Fruit fly (Drosophila melanogaster) whole organism, embryonic: Measurements from ENCODE around the gene Rad60.

Experiments
- Atf-2 ChIP-seq: fragments of 200-800 bp; sonication (Bioruptor generic); optimal IDR thresholded peaks from 2 replicates; lab custom pipeline; 2016; ENCODE audit warnings: missing biosample characterization, missing genetic modification characterization
- BEAF-32 ChIP-seq: fragments of 200-800 bp; sonication (Bioruptor generic); optimal IDR thresholded peaks from 3 replicates; lab custom pipeline; 2017; ENCODE audit warnings: missing biosample characterization, missing genetic modification characterization, mild to moderate bottlenecking, moderate library complexity, missing genetic modification reagents
- Bteb2 ChIP-seq: fragments of 200-800 bp; sonication (Bioruptor generic); optimal IDR thresholded peaks from 2 replicates; lab custom pipeline; 2016; ENCODE audit warnings: missing biosample characterization, missing genetic modification characterization
- CG10543 ChIP-seq: fragments of 200-800 bp; sonication (Bioruptor generic); optimal IDR thresholded peaks from 3 replicates; lab custom pipeline; 2017; ENCODE audit warnings: missing biosample characterization, mild to moderate bottlenecking, missing genetic modification characterization, moderate library complexity
- CG11504 ChIP-seq: fragments of 200-800 bp; sonication (Bioruptor generic); optimal IDR thresholded peaks from 3 replicates; lab custom pipeline; 2019; ENCODE audit warnings: missing biosample characterization, mild to moderate bottlenecking, missing genetic modification characterization, moderate library complexity
- CG11560 ChIP-seq: fragments of 200-800 bp; sonication (Bioruptor generic); IDR thresholded peaks from 3 replicates; pipeline ENCODE4 v1.3.6; 2022; ENCODE audit warnings: missing biosample characterization, missing genetic modification characterization
- CG12104 ChIP-seq: fragments of 200-800 bp; sonication (Bioruptor generic); optimal IDR thresholded peaks from 3 replicates; lab custom pipeline; 2016; ENCODE audit warnings: missing biosample characterization, missing genetic modification characterization
- CG12236 ChIP-seq: fragments of 200-800 bp; sonication (Bioruptor generic); optimal IDR thresholded peaks from 2 replicates; lab custom pipeline; 2016; ENCODE audit warnings: missing biosample characterization, missing genetic modification characterization
- CG1233 ChIP-seq: fragments of 200-800 bp; sonication (Bioruptor generic); optimal IDR thresholded peaks from 4 replicates; lab custom pipeline; 2018; ENCODE audit warnings: missing biosample characterization, mild to moderate bottlenecking, missing genetic modification characterization
- CG15514 ChIP-seq: fragments of 200-800 bp; sonication (Bioruptor generic); optimal IDR thresholded peaks from 3 replicates; lab custom pipeline; 2017; ENCODE audit warnings: missing biosample characterization, missing genetic modification characterization, mild to moderate bottlenecking, moderate library complexity, missing genetic modification reagents
- CG18764 ChIP-seq: fragments of 200-800 bp; sonication (Bioruptor generic); optimal IDR thresholded peaks from 3 replicates; lab custom pipeline; 2016; ENCODE audit warnings: missing biosample characterization, missing genetic modification characterization
- CG2116 ChIP-seq: fragments of 200-800 bp; sonication (Bioruptor generic); optimal IDR thresholded peaks from 3 replicates; lab custom pipeline; 2018; ENCODE audit warnings: missing biosample characterization, mild to moderate bottlenecking, missing genetic modification characterization
- CG2678 ChIP-seq: fragments of 200-800 bp; sonication (Bioruptor generic); optimal IDR thresholded peaks from 3 replicates; lab custom pipeline; 2019; ENCODE audit warnings: missing biosample characterization, mild to moderate bottlenecking, missing genetic modification characterization, moderate library complexity
- CG34376 ChIP-seq: fragments of 200-800 bp; sonication (Bioruptor generic); optimal IDR thresholded peaks from 2 replicates; lab custom pipeline; 2018; ENCODE audit warnings: missing biosample characterization, mild to moderate bottlenecking, missing genetic modification characterization
- CG34422 ChIP-seq: fragments of 200-800 bp; sonication (Bioruptor generic); IDR thresholded peaks from 3 replicates; pipeline ENCODE4 v1.3.6; 2022; ENCODE audit warnings: missing biosample characterization, missing genetic modification characterization
- CG42726 ChIP-seq: fragments of 200-800 bp; sonication (Bioruptor generic); IDR thresholded peaks from 2 replicates; pipeline ENCODE4 v1.3.6; 2022; ENCODE audit warnings: missing biosample characterization, missing genetic modification characterization; ENCODE audit not compliant: partially characterized antibody
- CG4730 ChIP-seq: fragments of 200-800 bp; sonication (Bioruptor generic); IDR thresholded peaks from 2 replicates; pipeline ENCODE4 v1.3.6; 2022; ENCODE audit warnings: missing biosample characterization, missing genetic modification characterization
- CG5245 ChIP-seq: fragments of 200-800 bp; sonication (Bioruptor generic); optimal IDR thresholded peaks from 3 replicates; lab custom pipeline; 2016; ENCODE audit warnings: missing biosample characterization, missing genetic modification characterization
- CG7963 ChIP-seq: fragments of 200-800 bp; sonication (Bioruptor generic); IDR thresholded peaks from 3 replicates; pipeline ENCODE4 v1.3.6; 2022; ENCODE audit warnings: missing biosample characterization, missing genetic modification characterization; ENCODE audit not compliant: partially characterized antibody
- CG9932 ChIP-seq: fragments of 200-800 bp; sonication (Bioruptor generic); IDR thresholded peaks from 2 replicates; pipeline ENCODE4 v1.3.6; 2022; ENCODE audit warnings: missing biosample characterization, missing genetic modification characterization
- CoRest ChIP-seq: fragments of 200-800 bp; sonication (Bioruptor generic); optimal IDR thresholded peaks from 3 replicates; lab custom pipeline; 2018; ENCODE audit warnings: missing biosample characterization, mild to moderate bottlenecking, missing genetic modification characterization, moderate library complexity
- Deaf1 ChIP-seq: fragments of 200-800 bp; optimal IDR thresholded peaks from 3 replicates; lab custom pipeline; 2019; ENCODE audit warnings: missing biosample characterization, mild to moderate bottlenecking, missing genetic modification characterization, moderate library complexity
- Fer3 ChIP-seq: fragments of 200-800 bp; sonication (Bioruptor generic); optimal IDR thresholded peaks from 2 replicates; lab custom pipeline; 2018; ENCODE audit warnings: missing biosample characterization, mild to moderate bottlenecking, missing genetic modification characterization, moderate library complexity
- H15 ChIP-seq: fragments of 200-800 bp; sonication (Bioruptor generic); IDR thresholded peaks from 3 replicates; pipeline ENCODE4 v1.3.6; 2022; ENCODE audit warnings: missing biosample characterization, missing genetic modification characterization
- Myb ChIP-seq: fragments of 200-800 bp; sonication (Bioruptor generic); optimal IDR thresholded peaks from 2 replicates; lab custom pipeline; 2016; ENCODE audit warnings: missing biosample characterization, missing genetic modification characterization
- Rfx ChIP-seq: fragments of 200-800 bp; sonication (Bioruptor generic); IDR thresholded peaks from 2 replicates; pipeline ENCODE4 v1.3.6; 2022; ENCODE audit warnings: missing biosample characterization, missing genetic modification characterization
- Side ChIP-seq: fragments of 200-800 bp; sonication (Bioruptor generic); optimal IDR thresholded peaks from 2 replicates; lab custom pipeline; 2016; ENCODE audit warnings: missing biosample characterization, missing genetic modification characterization
- Sin3A ChIP-seq: fragments of >200 bp; optimal IDR thresholded peaks from 2 replicates; lab custom pipeline; 2018
- Sry-δ ChIP-seq: fragments of 200-800 bp; sonication (Bioruptor generic); optimal IDR thresholded peaks from 2 replicates; lab custom pipeline; 2016; ENCODE audit warnings: missing biosample characterization, missing genetic modification characterization
- YL-1 ChIP-seq: fragments of 200-800 bp; sonication (Bioruptor generic); optimal IDR thresholded peaks from 3 replicates; lab custom pipeline; 2017; ENCODE audit warnings: missing biosample characterization, mild to moderate bottlenecking, missing genetic modification characterization
- ap ChIP-seq: fragments of 200-800 bp; sonication (Bioruptor generic); IDR thresholded peaks from 2 replicates; pipeline ENCODE4 v1.3.6; 2022; ENCODE audit warnings: missing biosample characterization, missing genetic modification characterization
- cato ChIP-seq: fragments of 200-800 bp; sonication (Bioruptor generic); optimal IDR thresholded peaks from 2 replicates; lab custom pipeline; 2016; ENCODE audit warnings: missing biosample characterization, missing genetic modification characterization, borderline replicate concordance
- cg ChIP-seq: fragments of 200-800 bp; sonication (Bioruptor generic); optimal IDR thresholded peaks from 3 replicates; lab custom pipeline; 2019; ENCODE audit warnings: missing biosample characterization, mild to moderate bottlenecking, missing genetic modification characterization, moderate library complexity
- chinmo ChIP-seq: fragments of 200-800 bp; sonication (Bioruptor generic); IDR thresholded peaks from 4 replicates; pipeline ENCODE4 v1.3.6; 2022; ENCODE audit warnings: missing biosample characterization, missing genetic modification characterization; ENCODE audit not compliant: partially characterized antibody
- ci ChIP-seq: fragments of 200-800 bp; sonication (Bioruptor generic); IDR thresholded peaks from 3 replicates; pipeline ENCODE4 v1.3.6; 2022; ENCODE audit warnings: missing biosample characterization, missing genetic modification characterization
- dmrt11E ChIP-seq: fragments of 200-800 bp; sonication (Bioruptor generic); optimal IDR thresholded peaks from 3 replicates; lab custom pipeline; 2018; ENCODE audit warnings: missing biosample characterization, mild to moderate bottlenecking, missing genetic modification characterization, moderate library complexity
- gcm2 ChIP-seq: fragments of 200-800 bp; sonication (Bioruptor generic); optimal IDR thresholded peaks from 2 replicates; lab custom pipeline; 2016; ENCODE audit warnings: missing biosample characterization, missing genetic modification characterization
- her ChIP-seq: fragments of 200-800 bp; sonication (Bioruptor generic); optimal IDR thresholded peaks from 2 replicates; lab custom pipeline; 2016; ENCODE audit warnings: missing biosample characterization, missing genetic modification characterization
- luna ChIP-seq: fragments of 200-800 bp; sonication (Bioruptor generic); optimal IDR thresholded peaks from 2 replicates; lab custom pipeline; 2016; ENCODE audit warnings: missing biosample characterization, missing genetic modification characterization
- mld ChIP-seq: fragments of 200-800 bp; sonication (Bioruptor generic); IDR thresholded peaks from 3 replicates; pipeline ENCODE4 v1.3.6; 2022; ENCODE audit warnings: missing biosample characterization, missing genetic modification characterization; ENCODE audit not compliant: partially characterized antibody
- nau ChIP-seq: fragments of 200-800 bp; sonication (Bioruptor generic); optimal IDR thresholded peaks from 3 replicates; lab custom pipeline; 2017; ENCODE audit warnings: missing biosample characterization, mild to moderate bottlenecking, missing genetic modification characterization, missing genetic modification reagents
- oc ChIP-seq: fragments of 200-800 bp; sonication (Bioruptor generic); optimal IDR thresholded peaks from 2 replicates; lab custom pipeline; 2018; ENCODE audit warnings: missing biosample characterization, mild to moderate bottlenecking, missing genetic modification characterization, moderate library complexity
- org-1 ChIP-seq: fragments of 200-800 bp; sonication (Bioruptor generic); optimal IDR thresholded peaks from 2 replicates; lab custom pipeline; 2017; ENCODE audit warnings: missing biosample characterization, missing genetic modification characterization
- pan ChIP-seq, 4 experiments: fragments of >200 bp in 3 of 4; fragments of 200-800 bp in 1 of 4; sonication (Bioruptor generic) in 1 of 4; optimal IDR thresholded peaks in 3 of 4; IDR thresholded peaks in 1 of 4; 2 replicates each; pipeline versions ENCODE4 v1.3.6 to Lab custom; 2017 to 2022; ENCODE audit warnings: missing biosample characterization in 2 of 4, missing genetic modification characterization in 2 of 4, mixed read lengths in 1 of 4
- schlank ChIP-seq: fragments of 200-800 bp; sonication (Bioruptor generic); optimal IDR thresholded peaks from 2 replicates; lab custom pipeline; 2018; ENCODE audit warnings: missing biosample characterization, mild to moderate bottlenecking, missing genetic modification characterization
- sisA ChIP-seq: fragments of 200-800 bp; sonication (Bioruptor generic); IDR thresholded peaks from 2 replicates; pipeline ENCODE4 v1.3.6; 2022; ENCODE audit warnings: missing biosample characterization, missing genetic modification characterization
- tll ChIP-seq, 2 experiments: fragments of 200-800 bp in 1 of 2; fragments of >200 bp in 1 of 2; sonication (Bioruptor generic) in 1 of 2; optimal IDR thresholded peaks; 2 replicates each; lab custom pipeline; 2017 to 2019; ENCODE audit warnings: missing biosample characterization in 2 of 2, missing genetic modification characterization in 2 of 2, mild to moderate bottlenecking in 1 of 2, moderate library complexity in 1 of 2
- wek ChIP-seq: fragments of 200-800 bp; sonication (Bioruptor generic); optimal IDR thresholded peaks from 3 replicates; lab custom pipeline; 2018; ENCODE audit warnings: missing biosample characterization, mild to moderate bottlenecking, missing genetic modification characterization, moderate library complexity
- zf30C ChIP-seq: fragments of 200-800 bp; sonication (Bioruptor generic); optimal IDR thresholded peaks from 3 replicates; lab custom pipeline; 2018; ENCODE audit warnings: missing biosample characterization, mild to moderate bottlenecking, missing genetic modification characterization

Gene Rad60

DNA sequence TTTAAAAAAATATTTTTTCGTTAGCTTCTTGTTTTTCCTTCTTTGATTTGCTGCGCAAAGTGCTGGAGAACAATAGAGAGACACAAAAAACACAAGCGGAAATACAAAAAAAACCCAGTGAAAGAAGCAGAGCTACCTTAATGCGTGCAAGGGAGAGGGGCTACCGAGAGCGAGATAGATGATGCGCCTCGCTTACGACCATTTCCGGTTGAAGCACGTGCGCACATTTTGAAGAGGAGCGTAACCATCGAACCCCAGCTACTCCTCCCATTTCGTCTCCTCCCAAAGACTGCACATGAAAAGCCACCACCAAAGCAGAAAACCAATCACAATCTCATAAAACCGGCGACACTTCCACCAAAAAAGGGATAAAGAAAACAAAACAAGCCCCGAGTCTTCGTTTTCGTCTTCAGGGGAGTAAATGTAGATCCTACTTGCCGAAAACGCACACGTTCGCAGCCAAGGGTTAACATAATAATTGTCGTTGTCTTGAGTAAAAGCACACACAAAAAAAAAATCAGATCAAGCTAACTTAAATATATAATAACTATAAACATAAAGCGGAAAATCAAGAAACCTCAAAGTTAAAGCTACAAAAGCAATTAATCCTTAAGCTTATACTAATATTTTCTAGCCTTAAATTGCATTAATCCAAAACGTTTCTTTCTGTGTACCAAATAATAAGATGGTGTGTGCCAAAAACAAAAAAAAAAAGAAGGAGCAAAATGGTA is 46.0 kb upstream of the Rad60 start (continued):
- peak; percentile 54; the same call in 1 of the 2 replicates for TF ChIP-seq Rfx (GFP tag; lab: Robert Waterston, UW)
- TF ChIP-seq CG4730 (GFP tag; lab: Robert Waterston, UW): no peak
- peak; percentile 37; the same call in 1 of the 2 replicates for TF ChIP-seq sisA (GFP tag; lab: Robert Waterston, UW)
- no peak for TF ChIP-seq CG12104
- TF ChIP-seq pan (optimal IDR thresholded peaks at IDR 0.05; lab: Kevin White, UChicago): no peak
- TF ChIP-seq pan (GFP tag; optimal IDR thresholded peaks at IDR 0.05 in 1 of 2, IDR thresholded peaks at IDR 0.05 in 1 of 2): no peak
- no peak for TF ChIP-seq cato (GFP tag; lab: Kevin White, UChicago)
- TF ChIP-seq Sin3A (lab: Kevin White, UChicago): no peak
- no peak for TF ChIP-seq CG11560
- no peak for TF ChIP-seq Side (GFP tag; lab: Kevin White, UChicago)
- TF ChIP-seq cg (GFP tag; lab: Kevin White, UChicago): no peak
- TF ChIP-seq CG42726: no peak
- TF ChIP-seq zf30C (GFP tag; lab: Kevin White, UChicago): peak; percentile 17
- TF ChIP-seq CG18764 (GFP tag; lab: Kevin White, UChicago): no peak
- TF ChIP-seq BEAF-32 (GFP tag; lab: Kevin White, UChicago): no peak
- TF ChIP-seq CG10543 (GFP tag; lab: Kevin White, UChicago): no peak
- TF ChIP-seq luna (GFP tag; lab: Kevin White, UChicago): no peak
- TF ChIP-seq CG34422: no peak
- TF ChIP-seq oc: no peak
- no peak for TF ChIP-seq tll (GFP tag; optimal IDR thresholded peaks at IDR 0.05; lab: Kevin White, UChicago)
- peak; percentile 81 for TF ChIP-seq dmrt11E (tag; lab: Kevin White, UChicago)
- TF ChIP-seq Bteb2 (GFP tag; lab: Kevin White, UChicago): no peak
- TF ChIP-seq schlank (tag; lab: Kevin White, UChicago): no peak
- TF ChIP-seq CG15514: peak; percentile 54
- TF ChIP-seq H15 (GFP tag; lab: Robert Waterston, UW): no peak
- TF ChIP-seq chinmo (GFP tag; lab: Robert Waterston, UW): 0 out of 4 replicates have a peak, but pooled peaks have one; percentile 14
- no peak for TF ChIP-seq org-1 (GFP tag; lab: Kevin White, UChicago)
- no peak for TF ChIP-seq nau (GFP tag; lab: Kevin White, UChicago)
- no peak for TF ChIP-seq CG12236 (GFP tag; lab: Kevin White, UChicago)
- TF ChIP-seq CG34376 (GFP tag; lab: Kevin White, UChicago): peak; percentile 40
- TF ChIP-seq Deaf1 (tag; lab: Kevin White, UChicago): peak; percentile 65
- TF ChIP-seq gcm2 (GFP tag; lab: Kevin White, UChicago): no peak
- TF ChIP-seq Sry-δ: no peak
- TF ChIP-seq CG9932: no peak
- peak; percentile 51 for TF ChIP-seq CG11504 (tag; lab: Kevin White, UChicago)
- TF ChIP-seq mld (GFP tag; lab: Robert Waterston, UW): no peak
- peak; percentile 15 for TF ChIP-seq CG5245
- TF ChIP-seq Myb (GFP tag; lab: Kevin White, UChicago): no peak
- peak; percentile 26 for TF ChIP-seq wek (GFP tag; lab: Kevin White, UChicago)
- peak; percentile 34 for TF ChIP-seq CG2678 (tag; lab: Kevin White, UChicago)
- TF ChIP-seq her: no peak
- no peak for TF ChIP-seq YL-1 (GFP tag; lab: Kevin White, UChicago)
- no peak for TF ChIP-seq CG2116 (GFP tag; lab: Kevin White, UChicago)
- peak; percentile 31 for TF ChIP-seq CoRest (tag; lab: Kevin White, UChicago)
- peak; percentile 63 for TF ChIP-seq ci (GFP tag; lab: Robert Waterston, UW)
- TF ChIP-seq CG7963 (GFP tag; lab: Robert Waterston, UW): no peak
- no peak for TF ChIP-seq ap (GFP tag; lab: Robert Waterston, UW)
- peak; percentile 9 for TF ChIP-seq CG1233
- TF ChIP-seq Fer3 (tag; lab: Kevin White, UChicago): no peak
- TF ChIP-seq Atf-2 (GFP tag; lab: Kevin White, UChicago): no peak
